Worm (Caenorhabditis elegans) whole organism, mixed stage, embryonic: Measurements from ENCODE around the gene msp-152.
A peak's percentile ranks its signal among the peaks of the same experiment; 100 is the strongest.

ENCODE experiments used
- ces-1 ChIP-seq: fragments of 150-350 bp; optimal IDR thresholded peaks from 2 replicates; lab custom pipeline; 2014; ENCODE audit warnings: missing biosample characterization, missing genetic modification reagents, missing genetic modification characterization
- lin-13 ChIP-seq: fragments of 150-350 bp; optimal IDR thresholded peaks from 2 replicates; lab custom pipeline; 2014; ENCODE audit warnings: missing biosample characterization, missing genetic modification characterization
- lsy-2 ChIP-seq: fragments of 150-350 bp; optimal IDR thresholded peaks from 2 replicates; lab custom pipeline; 2014; ENCODE audit warnings: missing biosample characterization, missing genetic modification characterization
- mls-2 ChIP-seq: sonication (generic microtip); optimal IDR thresholded peaks from 2 replicates; lab custom pipeline; 2016; ENCODE audit warnings: mild to moderate bottlenecking, missing genetic modification characterization, moderate library complexity, missing compliant biosample characterization
- nhr-237 ChIP-seq: fragments of 150-350 bp; optimal IDR thresholded peaks from 2 replicates; lab custom pipeline; 2014; ENCODE audit warnings: missing biosample characterization, missing genetic modification characterization
- snpc-4 ChIP-seq: fragments of 150-350 bp; optimal IDR thresholded peaks from 2 replicates; lab custom pipeline; 2014; ENCODE audit warnings: missing biosample characterization, missing genetic modification characterization
- tbx-8 ChIP-seq: fragments of 200-800 bp; sonication (Bioruptor generic); optimal IDR thresholded peaks from 2 replicates; lab custom pipeline; 2018; ENCODE audit warnings: mild to moderate bottlenecking, missing genetic modification characterization, moderate library complexity, missing compliant biosample characterization
- unc-120 ChIP-seq: sonication (generic microtip); optimal IDR thresholded peaks from 2 replicates; lab custom pipeline; 2017; ENCODE audit warnings: missing genetic modification characterization, missing compliant biosample characterization; ENCODE audit not compliant: poor library complexity, severe bottlenecking
- unc-62 ChIP-seq: fragments of 150-350 bp; optimal IDR thresholded peaks from 2 replicates; lab custom pipeline; 2014; ENCODE audit warnings: missing biosample characterization, missing genetic modification reagents, missing genetic modification characterization
- ztf-11 ChIP-seq: fragments of 150-350 bp; optimal IDR thresholded peaks from 2 replicates; lab custom pipeline; 2014; ENCODE audit warnings: missing biosample characterization, missing genetic modification characterization

DNA sequence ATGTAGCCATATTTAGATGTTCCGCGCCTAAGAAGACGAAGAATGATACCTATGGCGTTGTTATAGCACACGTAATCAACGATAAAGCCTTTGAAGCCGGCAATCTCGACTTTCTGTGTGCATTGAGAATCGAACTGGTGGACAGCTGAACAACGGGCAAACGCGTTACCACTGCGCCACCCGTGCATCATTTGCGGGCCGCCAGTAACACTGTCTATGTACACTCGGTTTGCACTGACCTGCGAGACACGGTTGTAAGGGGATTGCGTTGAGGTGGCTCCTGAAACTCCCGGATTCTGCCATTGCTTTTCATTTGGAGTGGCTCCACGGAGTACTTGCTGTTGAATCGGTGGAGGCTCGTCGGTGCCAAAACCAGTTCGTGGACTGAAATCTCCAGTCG lies 9.6 kb downstream of the msp-152 start:
- TF ChIP-seq ztf-11 (tag; lab: Kevin White, UChicago) (no peak), snpc-4 (tag; lab: Kevin White, UChicago) (no peak), tbx-8 (no peak), ces-1 (GFP tag; lab: Kevin White, UChicago) (no peak), unc-120 (peak; percentile 64), lsy-2 (tag; lab: Kevin White, UChicago) (no peak), lin-13 (tag; lab: Kevin White, UChicago) (peak; percentile 57), unc-62 (no peak), nhr-237 (no peak), mls-2 (tag; lab: Kevin White, UChicago) (peak; percentile 88)
